Fruit fly (Drosophila melanogaster): ENCODE measurements around the gene CG42834.
A peak's percentile ranks its signal among the peaks of the same experiment; 100 is the strongest.

Gene CG42834

DNA sequence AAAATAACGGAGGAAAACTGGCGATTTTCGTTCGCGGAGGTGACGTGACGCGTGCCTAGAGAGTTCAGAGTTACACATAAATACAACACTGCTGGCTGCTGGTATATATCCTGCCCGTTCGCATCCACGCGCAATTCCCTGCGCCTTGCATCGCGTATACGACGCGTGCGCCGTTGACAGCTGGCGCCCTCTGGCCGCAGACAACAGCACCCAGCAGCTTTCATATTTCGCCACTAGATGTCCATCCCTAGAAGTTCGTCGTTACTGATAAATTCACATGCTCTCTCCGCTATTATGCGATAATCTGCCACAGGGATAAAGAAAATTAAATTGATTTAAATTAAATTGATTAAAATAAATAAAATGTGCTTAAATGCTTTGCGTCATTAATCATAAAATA lies 16.1 kb upstream of the CG42834 start, which contains the start of gene Sur-8 (continued):
- TF ChIP-seq her (GFP tag; optimal IDR thresholded peaks at IDR 0.05) (peak; percentile 65), CG17802 (tag; optimal IDR thresholded peaks at IDR 0.05) (no peak), zf30C (GFP tag; optimal IDR thresholded peaks at IDR 0.05) (no peak), slp2 (GFP tag; optimal IDR thresholded peaks at IDR 0.05) (peak; percentile 44), Myb (GFP tag; optimal IDR thresholded peaks at IDR 0.05) (peak; percentile 60), btn (GFP tag; optimal IDR thresholded peaks at IDR 0.05) (no peak), HHEX (GFP tag; optimal IDR thresholded peaks at IDR 0.05) (peak; percentile 71), pho (GFP tag; optimal IDR thresholded peaks at IDR 0.05) (peak; percentile 1), Chrac-16 (GFP tag; optimal IDR thresholded peaks at IDR 0.05) (peak; percentile 73), Dll (GFP tag; IDR thresholded peaks at IDR 0.05; ENCODE audit: partially characterized antibody) (no peak), wek (GFP tag; optimal IDR thresholded peaks at IDR 0.05) (peak; percentile 25), mirr (GFP tag; optimal IDR thresholded peaks at IDR 0.05) (peak; percentile 67), Aef1 (GFP tag; IDR thresholded peaks at IDR 0.05) (peak; percentile 50; the same call in 1 of the 3 replicates), gsb (GFP tag; IDR thresholded peaks at IDR 0.05) (peak; percentile 60), CG7745 (tag; optimal IDR thresholded peaks at IDR 0.05) (no peak), nerfin-2 (GFP tag; IDR thresholded peaks at IDR 0.05; ENCODE audit: partially characterized antibody) (no peak), CG10543 (GFP tag; optimal IDR thresholded peaks at IDR 0.05) (peak; percentile 35), Abd-B (GFP tag; optimal IDR thresholded peaks at IDR 0.05) (no peak), CG18599 (GFP tag; optimal IDR thresholded peaks at IDR 0.05) (peak; percentile 47), Neu2 (GFP tag; optimal IDR thresholded peaks at IDR 0.05; ENCODE audit: borderline replicate concordance) (no peak), pfk (GFP tag; optimal IDR thresholded peaks at IDR 0.05) (no peak), CG6813 (GFP tag; optimal IDR thresholded peaks at IDR 0.05) (peak; percentile 1), CG8388 (GFP tag; optimal IDR thresholded peaks at IDR 0.05) (peak; percentile 7), dpn (GFP tag; optimal IDR thresholded peaks at IDR 0.05) (peak; percentile 72 to 77), insv (GFP tag; optimal IDR thresholded peaks at IDR 0.05) (no peak), sens (GFP tag) (peak; percentile 91), ems (GFP tag; optimal IDR thresholded peaks at IDR 0.05) (no peak), CG1603 (tag; optimal IDR thresholded peaks at IDR 0.05) (peak; percentile 73), CG17829 (tag; optimal IDR thresholded peaks at IDR 0.05) (peak; percentile 53), phol (tag; optimal IDR thresholded peaks at IDR 0.05) (no peak), CG3726 (GFP tag; IDR thresholded peaks at IDR 0.05) (peak; percentile 56; the same call in 2 of the 3 replicates), B-H1 (GFP tag; IDR thresholded peaks at IDR 0.05) (peak; percentile 19; the same call in 1 of the 3 replicates), ind (GFP tag; optimal IDR thresholded peaks at IDR 0.05) (peak; percentile 64), CG6683 (GFP tag; optimal IDR thresholded peaks at IDR 0.05) (no peak), CG17328 (GFP tag; IDR thresholded peaks at IDR 0.05) (peak; percentile 70), CG31224 (GFP tag; IDR thresholded peaks at IDR 0.05) (peak; percentile 47; the same call in 1 of the 2 replicates), CG10147 (GFP tag; optimal IDR thresholded peaks at IDR 0.05) (no peak), CG12299 (tag; optimal IDR thresholded peaks at IDR 0.05) (no peak), CG11695 (GFP tag; IDR thresholded peaks at IDR 0.05) (no peak), abd-A (tag; optimal IDR thresholded peaks at IDR 0.05) (no peak), gem (tag; optimal IDR thresholded peaks at IDR 0.05) (peak; percentile 56), da (GFP tag; optimal IDR thresholded peaks at IDR 0.05) (no peak), br (optimal IDR thresholded peaks at IDR 0.05) (no peak), CG31441 (GFP tag; IDR thresholded peaks at IDR 0.05) (peak; percentile 20; the same call in 1 of the 2 replicates), CG14965 (GFP tag; optimal IDR thresholded peaks at IDR 0.05; ENCODE audit: borderline replicate concordance) (no peak), sug (tag; optimal IDR thresholded peaks at IDR 0.05) (peak; percentile 53), dm (GFP tag; optimal IDR thresholded peaks at IDR 0.05) (peak; percentile 31), dmrt99B (tag; optimal IDR thresholded peaks at IDR 0.05) (peak; percentile 55), so (GFP tag; IDR thresholded peaks at IDR 0.05) (0 out of 3 replicates have a peak, but pooled peaks have one; percentile 58), HLH4C (GFP tag; IDR thresholded peaks at IDR 0.05; ENCODE audit: partially characterized antibody) (0 out of 3 replicates have a peak, but pooled peaks have one; percentile 28)
